Worm (Caenorhabditis elegans) whole organism, mixed stage, embryonic: Measurements from ENCODE around the gene pbo-1.

Experiments
- bed-3 ChIP-seq: fragments of 200-800 bp; sonication (Bioruptor generic); optimal IDR thresholded peaks from 3 replicates; lab custom pipeline; 2018; ENCODE audit warnings: mild to moderate bottlenecking, missing genetic modification characterization, moderate library complexity, missing compliant biosample characterization
- elt-1 ChIP-seq: sonication (generic microtip); optimal IDR thresholded peaks from 2 replicates; lab custom pipeline; 2017; ENCODE audit warnings: missing genetic modification characterization, mild to moderate bottlenecking, missing compliant biosample characterization, antibody characterized with exemption, moderate library complexity, borderline replicate concordance; ENCODE audit not compliant: insufficient read depth
- mab-5 ChIP-seq: fragments of 150-350 bp; optimal IDR thresholded peaks from 2 replicates; lab custom pipeline; 2014; ENCODE audit warnings: missing biosample characterization, missing genetic modification characterization
- nhr-28 ChIP-seq: fragments of 150-350 bp; optimal IDR thresholded peaks from 2 replicates; lab custom pipeline; 2014; ENCODE audit warnings: missing biosample characterization, missing genetic modification characterization
- pha-4 ChIP-seq: fragments of 150-350 bp; optimal IDR thresholded peaks from 2 replicates; lab custom pipeline; 2018; ENCODE audit warnings: missing biosample characterization, missing genetic modification reagents, missing genetic modification characterization
- snpc-4 ChIP-seq: fragments of 150-350 bp; optimal IDR thresholded peaks from 2 replicates; lab custom pipeline; 2014; ENCODE audit warnings: missing biosample characterization, missing genetic modification characterization

DNA sequence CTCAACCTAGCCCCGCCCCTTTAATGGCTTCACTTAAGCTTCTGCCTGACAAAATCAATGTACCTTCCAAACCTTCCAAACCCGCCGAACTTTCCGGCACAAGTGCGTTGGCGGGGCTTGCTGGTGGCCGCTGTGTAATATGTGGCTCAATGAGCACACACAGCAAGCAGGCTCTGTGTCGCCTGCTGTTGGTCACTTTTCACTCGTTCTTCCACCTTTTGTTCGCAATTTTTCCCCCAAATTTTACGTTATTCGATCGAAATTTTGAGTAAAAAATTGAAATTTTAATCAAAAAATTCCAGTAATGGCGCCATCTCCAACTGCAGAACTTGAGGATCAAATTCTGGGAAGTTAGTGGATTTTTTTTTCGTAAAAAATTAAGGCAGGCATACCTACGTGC lies 14.4 kb upstream of the pbo-1 start, which contains the start of gene set-27:
- no peak for TF ChIP-seq snpc-4 (tag; lab: Kevin White, UChicago)
- no peak for TF ChIP-seq bed-3 (GFP tag; lab: Kevin White, UChicago)
- TF ChIP-seq elt-1 (tag; lab: Kevin White, UChicago), result no peak
- TF ChIP-seq nhr-28 (tag; lab: Kevin White, UChicago), result no peak
- TF ChIP-seq pha-4 (tag; lab: Kevin White, UChicago), result no peak
- no peak for TF ChIP-seq mab-5 (tag; lab: Kevin White, UChicago)
